Fruit fly (Drosophila melanogaster) Kc167 (cell line): ENCODE results near the gene CG6034.

Experiments used
- Myc ChIP-seq: fragments of >200 bp; optimal IDR thresholded peaks from 2 replicates; lab custom pipeline; 2017; ENCODE audit warnings: missing external identifiers
- Sin3A ChIP-seq: fragments of >200 bp; optimal IDR thresholded peaks from 2 replicates; lab custom pipeline; 2018; ENCODE audit warnings: missing external identifiers
- h ChIP-seq: fragments of >200 bp; optimal IDR thresholded peaks from 3 replicates; lab custom pipeline; 2018; ENCODE audit warnings: missing external identifiers
- insv ChIP-seq: fragments of >200 bp; optimal IDR thresholded peaks from 3 replicates; lab custom pipeline; 2018; ENCODE audit warnings: missing external identifiers
- psq ChIP-seq: fragments of >200 bp; optimal IDR thresholded peaks from 2 replicates; lab custom pipeline; 2017; ENCODE audit warnings: missing external identifiers
- ttk ChIP-seq: sonication (Bioruptor generic); optimal IDR thresholded peaks from 2 replicates; lab custom pipeline; 2017; ENCODE audit warnings: missing external identifiers

CG6034 gene

dm6 chr3L:17746760-17747159 is at the start of gene CG6034:
Gene CG6034 (minus strand): TSS chr3L:17746860.
- no peak for TF ChIP-seq insv
- TF ChIP-seq Myc (lab: Kevin White, UChicago): no peak
- TF ChIP-seq ttk (lab: Kevin White, UChicago): no peak
- no peak for TF ChIP-seq h (lab: Kevin White, UChicago)
- no peak for TF ChIP-seq psq (lab: Kevin White, UChicago)
- TF ChIP-seq Sin3A: no peak

- TF ChIP-seq h (lab: Kevin White, UChicago) (no peak), psq (lab: Kevin White, UChicago) (no peak), Sin3A (no peak), ttk (lab: Kevin White, UChicago) (no peak), Myc (lab: Kevin White, UChicago) (no peak), insv (no peak)
Measured at dm6 chr3L:17791495-17791894, 44.8 kb upstream of the CG6034 start.

- TF ChIP-seq ttk (lab: Kevin White, UChicago): no peak
- no peak for TF ChIP-seq insv
- no peak for TF ChIP-seq h (lab: Kevin White, UChicago)
- no peak for TF ChIP-seq Sin3A
- no peak for TF ChIP-seq psq (lab: Kevin White, UChicago)
- TF ChIP-seq Myc (lab: Kevin White, UChicago): no peak
Measured at dm6 chr3L:17791467-17791494, 44.6 kb upstream of the CG6034 start, which contains the start of gene CG42815. Gene CG42815 (minus strand): TSS chr3L:17791486.

dm6 chr3L:17791067-17791466 is 44.4 kb upstream of the CG6034 start:
- no peak for TF ChIP-seq Sin3A

dm6 chr3L:17763987-17764386 is 17.3 kb upstream of the CG6034 start, which contains the start of the genes Adgf-A and Adgf-A2:
Gene Adgf-A (minus strand): TSS chr3L:17764158.
Gene Adgf-A2 (minus strand): TSS chr3L:17764158.
- TF ChIP-seq psq (lab: Kevin White, UChicago) (no peak), insv (no peak), ttk (lab: Kevin White, UChicago) (no peak), h (lab: Kevin White, UChicago) (no peak), Myc (lab: Kevin White, UChicago) (no peak), Sin3A (no peak)

- TF ChIP-seq h (lab: Kevin White, UChicago): no peak
- TF ChIP-seq psq (lab: Kevin White, UChicago): no peak
- TF ChIP-seq Myc (lab: Kevin White, UChicago): no peak
- TF ChIP-seq Sin3A: no peak
- TF ChIP-seq ttk (lab: Kevin White, UChicago): no peak
- no peak for TF ChIP-seq insv
Measured at dm6 chr3L:17759072-17759747, 12.6 kb upstream of the CG6034 start, which contains the start of gene CG32181. Gene CG32181 (plus strand): TSS chr3L:17759697.

- no peak for TF ChIP-seq psq (lab: Kevin White, UChicago)
- TF ChIP-seq ttk (lab: Kevin White, UChicago): no peak
- no peak for TF ChIP-seq h (lab: Kevin White, UChicago)
- TF ChIP-seq Sin3A: no peak
- TF ChIP-seq insv: no peak
- no peak for TF ChIP-seq Myc (lab: Kevin White, UChicago)
Measured at dm6 chr3L:17758084-17758211, 11.3 kb upstream of the CG6034 start, which contains the start of gene CG32182. Gene CG32182 (plus strand): TSS chr3L:17758112.

DNA sequence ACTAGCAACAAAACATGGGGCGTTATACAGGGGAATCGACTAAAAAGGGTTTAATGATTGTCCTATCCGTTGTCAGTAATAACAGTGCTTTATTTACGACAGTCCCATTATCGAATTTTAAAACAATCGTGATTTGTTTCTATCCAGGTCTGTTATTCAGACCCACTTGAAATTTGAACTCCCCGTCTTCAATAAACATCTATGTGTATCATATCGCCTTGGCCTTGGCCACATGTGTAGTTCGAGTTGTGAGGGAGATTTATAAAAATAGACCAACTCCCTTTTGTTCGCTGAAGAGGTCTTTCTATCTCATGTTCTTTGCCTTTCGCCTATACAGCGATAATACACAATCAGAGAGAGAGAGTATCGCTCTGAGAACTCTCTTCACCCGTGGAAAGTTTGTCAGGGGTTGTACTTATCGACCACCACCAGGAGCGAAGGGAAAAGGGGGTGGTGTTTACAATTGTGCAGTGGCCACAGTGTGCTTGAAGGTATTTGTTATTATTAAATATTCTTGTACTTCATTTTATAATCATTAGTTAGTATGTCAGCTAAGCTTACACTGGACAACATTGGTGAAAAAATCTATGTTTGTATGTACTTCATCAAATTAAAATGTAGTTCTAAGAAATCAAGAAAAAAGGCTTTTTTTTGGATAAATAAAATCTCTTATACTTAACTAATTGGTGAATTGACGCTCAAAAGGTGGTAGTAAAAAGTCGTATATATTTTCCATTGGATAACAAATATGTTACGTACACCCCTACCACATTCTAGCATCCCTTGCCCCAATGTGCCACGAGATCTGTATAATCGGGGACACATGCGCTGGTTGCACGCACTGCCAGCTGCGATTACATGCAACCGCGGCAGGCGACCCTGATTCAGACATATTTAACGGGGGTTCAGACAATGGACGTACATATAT is 10.8 kb upstream of the CG6034 start:
- TF ChIP-seq ttk (lab: Kevin White, UChicago): no peak
- TF ChIP-seq h (lab: Kevin White, UChicago): no peak
- no peak for TF ChIP-seq Sin3A
- no peak for TF ChIP-seq psq (lab: Kevin White, UChicago)
- no peak for TF ChIP-seq insv
- TF ChIP-seq Myc (lab: Kevin White, UChicago): no peak

DNA sequence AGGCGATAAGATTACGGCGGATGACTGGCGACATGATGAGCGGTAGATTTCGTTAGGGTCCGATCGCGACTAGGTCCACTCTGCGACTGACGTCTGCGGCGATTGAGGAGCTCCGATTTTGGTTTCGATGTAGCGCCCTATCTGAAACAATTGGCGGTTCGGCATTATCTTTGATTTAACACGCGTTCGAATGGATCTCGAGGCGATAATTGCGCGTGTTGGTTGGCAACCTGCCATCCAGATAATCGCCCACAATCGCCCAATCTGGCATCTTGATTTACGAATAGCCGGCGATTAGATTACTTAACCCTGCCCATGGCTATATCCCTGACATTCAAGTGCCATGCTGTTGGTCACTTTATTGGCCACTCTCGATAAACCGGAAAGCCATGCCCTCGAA is 7.6 kb upstream of the CG6034 start:
- TF ChIP-seq ttk (lab: Kevin White, UChicago) (no peak), psq (lab: Kevin White, UChicago) (no peak), Sin3A (no peak), h (lab: Kevin White, UChicago) (no peak), Myc (lab: Kevin White, UChicago) (no peak), insv (no peak)

- TF ChIP-seq psq (lab: Kevin White, UChicago) (no peak), h (lab: Kevin White, UChicago) (no peak), insv (no peak), ttk (lab: Kevin White, UChicago) (no peak), Myc (lab: Kevin White, UChicago) (no peak), Sin3A (no peak)
Measured at dm6 chr3L:17750488-17750887, 3.8 kb upstream of the CG6034 start, which contains the start of gene Adgf-B. Gene Adgf-B (minus strand): TSS chr3L:17750588.

DNA sequence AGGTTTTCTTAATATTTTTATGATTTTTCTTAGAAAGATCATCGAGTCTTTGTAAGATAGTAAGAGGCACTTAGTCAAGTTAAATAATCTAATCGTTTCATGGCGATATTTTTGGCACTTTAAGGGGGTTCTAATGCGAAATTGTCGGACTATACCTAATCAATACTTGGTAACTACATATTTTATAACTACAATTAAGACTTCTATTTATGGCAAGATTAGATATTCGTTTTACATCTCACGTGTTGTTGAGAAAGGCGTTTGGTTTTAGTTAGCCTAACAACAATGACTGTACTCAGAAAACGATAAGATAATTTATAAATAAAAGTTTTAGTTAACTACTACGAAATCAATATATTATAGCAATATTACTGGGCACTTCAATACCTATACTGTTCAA is 4.1 kb downstream of the CG6034 start:
- no peak for TF ChIP-seq psq (lab: Kevin White, UChicago)
- no peak for TF ChIP-seq insv
- TF ChIP-seq Myc (lab: Kevin White, UChicago): no peak
- TF ChIP-seq h (lab: Kevin White, UChicago): no peak

- TF ChIP-seq psq (lab: Kevin White, UChicago) (no peak), h (lab: Kevin White, UChicago) (no peak), Sin3A (no peak), insv (no peak), Myc (lab: Kevin White, UChicago) (no peak), ttk (lab: Kevin White, UChicago) (no peak)
Measured at dm6 chr3L:17740471-17740870, 6.2 kb downstream of the CG6034 start, which contains the start of gene CG7460. Gene CG7460 (plus strand): TSS chr3L:17740540.

- no peak for TF ChIP-seq h (lab: Kevin White, UChicago)
- no peak for TF ChIP-seq ttk (lab: Kevin White, UChicago)
- TF ChIP-seq psq (lab: Kevin White, UChicago): no peak
- TF ChIP-seq Sin3A: no peak
- no peak for TF ChIP-seq insv
- TF ChIP-seq Myc (lab: Kevin White, UChicago): no peak
Measured at dm6 chr3L:17739627-17740026, 7.0 kb downstream of the CG6034 start.
